Worm (Caenorhabditis elegans) whole organism, young adult: Measurements from ENCODE around the gene irk-1.

ENCODE experiments used
- F22D6.2 ChIP-seq: sonication (generic microtip); optimal IDR thresholded peaks from 2 replicates; lab custom pipeline; 2016; ENCODE audit warnings: mild to moderate bottlenecking, missing genetic modification characterization, missing compliant biosample characterization
- F33H1.4 ChIP-seq: fragments of 200-800 bp; sonication (Bioruptor generic); IDR thresholded peaks from 2 replicates; pipeline ENCODE4 v1.3.6; 2022; ENCODE audit warnings: missing genetic modification reagents, missing genetic modification characterization, missing compliant biosample characterization
- F52B5.7 ChIP-seq: sonication (generic microtip); optimal IDR thresholded peaks from 2 replicates; lab custom pipeline; 2016; ENCODE audit warnings: mild to moderate bottlenecking, missing genetic modification characterization, missing compliant biosample characterization
- F57A8.1 ChIP-seq: fragments of 200-800 bp; sonication (Bioruptor generic); optimal IDR thresholded peaks from 2 replicates; lab custom pipeline; 2018; ENCODE audit warnings: mild to moderate bottlenecking, missing genetic modification characterization, moderate library complexity, missing compliant biosample characterization
- T07F8.4 ChIP-seq: sonication (generic microtip); optimal IDR thresholded peaks from 2 replicates; lab custom pipeline; 2016; ENCODE audit warnings: mild to moderate bottlenecking, missing genetic modification characterization, moderate library complexity, missing compliant biosample characterization
- Y53F4B.3 ChIP-seq: fragments of 200-800 bp; sonication (Bioruptor generic); IDR thresholded peaks from 2 replicates; pipeline ENCODE4 v1.3.6; 2022; ENCODE audit warnings: missing genetic modification reagents, missing genetic modification characterization, missing compliant biosample characterization
- Y53G8AR.9 ChIP-seq: fragments of 200-800 bp; sonication (Bioruptor generic); conservative IDR thresholded peaks from 2 replicates; pipeline ENCODE4 v1.3.6; 2022; ENCODE audit warnings: missing genetic modification reagents, missing genetic modification characterization, missing compliant biosample characterization
- ZK185.1 ChIP-seq: sonication (generic microtip); optimal IDR thresholded peaks from 2 replicates; lab custom pipeline; 2016; ENCODE audit warnings: mild to moderate bottlenecking, missing genetic modification characterization, missing compliant biosample characterization; ENCODE audit not compliant: poor library complexity, severe bottlenecking
- akir-1 ChIP-seq: fragments of 200-800 bp; sonication (Bioruptor generic); optimal IDR thresholded peaks from 2 replicates; lab custom pipeline; 2018; ENCODE audit warnings: mild to moderate bottlenecking, missing genetic modification characterization, moderate library complexity, missing compliant biosample characterization
- ama-1 ChIP-seq, 3 experiments: fragments of 150-350 bp in 1 of 3; sonication (generic microtip) in 2 of 3; optimal IDR thresholded peaks; 2 replicates each; lab custom pipeline; 2014 to 2018; ENCODE audit warnings: missing biosample characterization in 2 of 3, missing genetic modification characterization in 2 of 3, missing genetic modification reagents in 2 of 3
- aptf-2 ChIP-seq: fragments of 200-800 bp; sonication (Bioruptor generic); conservative IDR thresholded peaks from 2 replicates; pipeline ENCODE4 v1.3.6; 2022; ENCODE audit warnings: missing genetic modification reagents, missing genetic modification characterization, missing compliant biosample characterization
- aptf-3 ChIP-seq: fragments of 200-800 bp; sonication (Bioruptor generic); IDR thresholded peaks from 2 replicates; pipeline ENCODE4 v1.3.6; 2022; ENCODE audit warnings: missing genetic modification characterization, missing compliant biosample characterization
- attf-3 ChIP-seq: fragments of 200-800 bp; sonication (Bioruptor generic); conservative IDR thresholded peaks from 2 replicates; pipeline ENCODE4 v1.3.6; 2022; ENCODE audit warnings: missing genetic modification reagents, missing genetic modification characterization, missing compliant biosample characterization
- attf-6 ChIP-seq: fragments of 200-800 bp; sonication (Bioruptor generic); IDR thresholded peaks from 2 replicates; pipeline ENCODE4 v1.3.6; 2022; ENCODE audit warnings: missing genetic modification reagents, missing genetic modification characterization, missing compliant biosample characterization
- bed-1 ChIP-seq: fragments of 200-800 bp; sonication (Bioruptor generic); IDR thresholded peaks from 2 replicates; pipeline ENCODE4 v1.3.6; 2022; ENCODE audit warnings: missing genetic modification reagents, missing genetic modification characterization, missing compliant biosample characterization
- bed-2 ChIP-seq: fragments of 200-800 bp; sonication (Bioruptor generic); IDR thresholded peaks from 2 replicates; pipeline ENCODE4 v1.3.6; 2022; ENCODE audit warnings: missing genetic modification reagents, missing genetic modification characterization, missing compliant biosample characterization
- ccch-3 ChIP-seq: fragments of 200-800 bp; sonication (Bioruptor generic); optimal IDR thresholded peaks from 2 replicates; lab custom pipeline; 2018; ENCODE audit warnings: mild to moderate bottlenecking, missing genetic modification characterization, missing compliant biosample characterization
- ceh-100 ChIP-seq: fragments of 200-800 bp; sonication (Bioruptor generic); IDR thresholded peaks from 2 replicates; pipeline ENCODE4 v1.3.6; 2022; ENCODE audit warnings: missing genetic modification reagents, missing genetic modification characterization, missing compliant biosample characterization
- ceh-91 ChIP-seq: fragments of 200-800 bp; sonication (Bioruptor generic); IDR thresholded peaks from 2 replicates; pipeline ENCODE4 v1.3.6; 2022; ENCODE audit warnings: missing genetic modification reagents, missing genetic modification characterization, missing compliant biosample characterization
- dox-1 ChIP-seq: fragments of 200-800 bp; sonication (Bioruptor generic); IDR thresholded peaks from 2 replicates; pipeline ENCODE4 v1.3.6; 2022; ENCODE audit warnings: missing genetic modification reagents, missing genetic modification characterization, missing compliant biosample characterization
- egl-18 ChIP-seq: fragments of 200-800 bp; sonication (Bioruptor generic); IDR thresholded peaks from 2 replicates; pipeline ENCODE4 v1.3.6; 2022; ENCODE audit warnings: missing genetic modification reagents, missing genetic modification characterization, missing compliant biosample characterization
- egl-44 ChIP-seq: fragments of 200-800 bp; sonication (Bioruptor generic); IDR thresholded peaks from 2 replicates; pipeline ENCODE4 v1.3.6; 2022; ENCODE audit warnings: missing genetic modification reagents, missing genetic modification characterization, missing compliant biosample characterization
- gei-17 ChIP-seq: fragments of 200-800 bp; sonication (Bioruptor generic); optimal IDR thresholded peaks from 2 replicates; lab custom pipeline; 2018; ENCODE audit warnings: mild to moderate bottlenecking, missing genetic modification characterization, missing compliant biosample characterization
- hlh-26 ChIP-seq: fragments of 200-800 bp; sonication (Bioruptor generic); conservative IDR thresholded peaks from 2 replicates; pipeline ENCODE4 v1.3.6; 2022; ENCODE audit warnings: missing genetic modification reagents, missing genetic modification characterization, missing compliant biosample characterization
- hmg-1.2 ChIP-seq: fragments of 200-800 bp; sonication (Bioruptor generic); IDR thresholded peaks from 2 replicates; pipeline ENCODE4 v1.3.6; 2022; ENCODE audit warnings: missing genetic modification reagents, missing genetic modification characterization, missing compliant biosample characterization
- hrde-1 ChIP-seq: sonication (generic microtip); optimal IDR thresholded peaks from 2 replicates; lab custom pipeline; 2016; ENCODE audit warnings: missing genetic modification characterization, mild to moderate bottlenecking, missing compliant biosample characterization, moderate library complexity, missing genotype, missing genetic modification reagents, borderline replicate concordance
- hsf-1 ChIP-seq: fragments of 200-800 bp; sonication (Bioruptor generic); IDR thresholded peaks from 2 replicates; pipeline ENCODE4 v1.3.6; 2022; ENCODE audit warnings: missing genetic modification reagents, missing genetic modification characterization, missing compliant biosample characterization
- lag-1 ChIP-seq: fragments of 200-800 bp; sonication (Bioruptor generic); IDR thresholded peaks from 2 replicates; pipeline ENCODE4 v1.3.6; 2022; ENCODE audit warnings: missing genetic modification reagents, missing genetic modification characterization, missing compliant biosample characterization
- lin-35 ChIP-seq, 3 experiments: fragments of 150-350 bp in 2 of 3; sonication (generic microtip) in 1 of 3; optimal IDR thresholded peaks; 2 replicates each; lab custom pipeline; 2014 to 2018; ENCODE audit warnings: missing biosample characterization in 3 of 3, missing genetic modification characterization in 3 of 3, missing genetic modification reagents in 3 of 3
- lin-40 ChIP-seq: sonication (generic microtip); optimal IDR thresholded peaks from 2 replicates; lab custom pipeline; 2016; ENCODE audit warnings: missing genetic modification characterization, mild to moderate bottlenecking, missing compliant biosample characterization, missing genotype, missing genetic modification reagents
- lsl-1 ChIP-seq: fragments of 200-800 bp; sonication (Bioruptor generic); optimal IDR thresholded peaks from 2 replicates; lab custom pipeline; 2018; ENCODE audit warnings: mild to moderate bottlenecking, missing genetic modification characterization, moderate library complexity, missing compliant biosample characterization
- madf-10 ChIP-seq: sonication (generic microtip); optimal IDR thresholded peaks from 2 replicates; lab custom pipeline; 2016; ENCODE audit warnings: mild to moderate bottlenecking, missing genetic modification characterization, missing compliant biosample characterization
- mes-4 ChIP-seq: sonication (generic microtip); optimal IDR thresholded peaks from 2 replicates; lab custom pipeline; 2016; ENCODE audit warnings: missing genotype, missing genetic modification characterization, missing compliant biosample characterization
- nfya-1 ChIP-seq: sonication (generic microtip); optimal IDR thresholded peaks from 2 replicates; lab custom pipeline; 2017; ENCODE audit warnings: antibody characterized with exemption, missing compliant biosample characterization, missing genetic modification characterization, borderline replicate concordance; ENCODE audit not compliant: insufficient read depth
- nfya-2 ChIP-seq: fragments of 200-800 bp; sonication (Bioruptor generic); IDR thresholded peaks from 2 replicates; pipeline ENCODE4 v1.3.6; 2022; ENCODE audit warnings: missing genetic modification reagents, missing genetic modification characterization, missing compliant biosample characterization
- nhr-179 ChIP-seq: sonication (generic microtip); optimal IDR thresholded peaks from 2 replicates; lab custom pipeline; 2016; ENCODE audit warnings: mild to moderate bottlenecking, missing genetic modification characterization, missing compliant biosample characterization
- rcor-1 ChIP-seq: fragments of 200-800 bp; sonication (Bioruptor generic); IDR thresholded peaks from 2 replicates; pipeline ENCODE4 v1.3.6; 2022; ENCODE audit warnings: missing genetic modification reagents, missing genetic modification characterization, missing compliant biosample characterization
- rpc-1 ChIP-seq, 2 experiments: fragments of 150-350 bp in 1 of 2; sonication (generic microtip) in 1 of 2; optimal IDR thresholded peaks; 2 replicates each; lab custom pipeline; 2014 to 2018; ENCODE audit warnings: missing biosample characterization in 1 of 2, missing genetic modification characterization in 1 of 2, missing genetic modification reagents in 1 of 2, missing genotype in 1 of 2
- snpc-4 ChIP-seq, 5 experiments: fragments of 150-350 bp in 1 of 5; sonication (generic microtip) in 4 of 5; optimal IDR thresholded peaks; 2 replicates each; lab custom pipeline; 2014 to 2018; ENCODE audit warnings: missing genetic modification characterization in 5 of 5, missing biosample characterization in 3 of 5, antibody characterized with exemption in 2 of 5, mild to moderate bottlenecking in 2 of 5, missing compliant biosample characterization in 2 of 5, missing genotype in 2 of 5, moderate library complexity in 2 of 5, missing genetic modification reagents in 1 of 5
- somi-1 ChIP-seq: fragments of 200-800 bp; sonication (Bioruptor generic); optimal IDR thresholded peaks from 2 replicates; lab custom pipeline; 2018; ENCODE audit warnings: mild to moderate bottlenecking, missing genetic modification characterization, missing compliant biosample characterization
- tlf-1 ChIP-seq: fragments of 200-800 bp; sonication (Bioruptor generic); optimal IDR thresholded peaks from 2 replicates; lab custom pipeline; 2018; ENCODE audit warnings: mild to moderate bottlenecking, missing genetic modification characterization, missing compliant biosample characterization
- unc-130 ChIP-seq: sonication (generic microtip); optimal IDR thresholded peaks from 2 replicates; lab custom pipeline; 2016; ENCODE audit warnings: missing genetic modification reagents, missing genetic modification characterization, missing compliant biosample characterization
- ztf-18 ChIP-seq: sonication (generic microtip); optimal IDR thresholded peaks from 2 replicates; lab custom pipeline; 2016; ENCODE audit warnings: missing genotype, mild to moderate bottlenecking, missing genetic modification characterization, missing compliant biosample characterization
- ztf-25 ChIP-seq: fragments of 200-800 bp; sonication (Bioruptor generic); IDR thresholded peaks from 2 replicates; pipeline ENCODE4 v1.3.6; 2022; ENCODE audit warnings: missing genetic modification reagents, missing genetic modification characterization, missing compliant biosample characterization
- ztf-28 ChIP-seq: fragments of 200-800 bp; sonication (Bioruptor generic); IDR thresholded peaks from 2 replicates; pipeline ENCODE4 v1.3.6; 2022; ENCODE audit warnings: missing genetic modification reagents, missing genetic modification characterization, missing compliant biosample characterization
- ztf-3 ChIP-seq: fragments of 200-800 bp; sonication (Bioruptor generic); optimal IDR thresholded peaks from 2 replicates; lab custom pipeline; 2018; ENCODE audit warnings: mild to moderate bottlenecking, missing genetic modification characterization, missing compliant biosample characterization

The irk-1 gene

ce11 chrX:6749124-6749822 is 28.6 kb downstream of the irk-1 start (continued):
- TF ChIP-seq egl-44 (GFP tag; lab: Robert Waterston, UW) = peak; percentile 86
- TF ChIP-seq egl-18 (GFP tag; lab: Robert Waterston, UW) = no peak
- no peak for TF ChIP-seq unc-130 (GFP tag; lab: Kevin White, UChicago)
- TF ChIP-seq ceh-100 (GFP tag; lab: Robert Waterston, UW) = no peak
- no peak for TF ChIP-seq hrde-1 (tag; lab: Kevin White, UChicago)
- no peak for TF ChIP-seq lag-1 (GFP tag; lab: Robert Waterston, UW)
- TF ChIP-seq hmg-1.2 (GFP tag; lab: Robert Waterston, UW) = no peak; the same call in 1 of the 2 replicates
- no peak for TF ChIP-seq snpc-4 (GFP tag; optimal IDR thresholded peaks at IDR 0.05; lab: Kevin White, UChicago)
- TF ChIP-seq snpc-4 (tag; optimal IDR thresholded peaks at IDR 0.05; lab: Kevin White, UChicago) = peak in 2 of 4 experiments; percentile 1 to 31
- TF ChIP-seq ztf-3 (GFP tag; lab: Kevin White, UChicago) = no peak
- TF ChIP-seq somi-1 = peak; percentile 93
- TF ChIP-seq tlf-1 = peak; percentile 78
- TF ChIP-seq aptf-2 = no peak
- TF ChIP-seq ztf-18 (tag; lab: Kevin White, UChicago) = no peak
- TF ChIP-seq F52B5.7 (tag; lab: Kevin White, UChicago) = no peak
- no peak for TF ChIP-seq ZK185.1 (tag; lab: Kevin White, UChicago)
- TF ChIP-seq Y53G8AR.9 = peak; percentile 84
- no peak for TF ChIP-seq attf-6 (GFP tag; lab: Robert Waterston, UW)
- TF ChIP-seq rpc-1 (optimal IDR thresholded peaks at IDR 0.05; lab: Kevin White, UChicago) = no peak
- TF ChIP-seq rpc-1 (tag; optimal IDR thresholded peaks at IDR 0.05; lab: Kevin White, UChicago) = no peak
- TF ChIP-seq nhr-179 (tag; lab: Kevin White, UChicago) = no peak
- no peak for TF ChIP-seq F57A8.1 (GFP tag; lab: Kevin White, UChicago)
- no peak for TF ChIP-seq ceh-91 (GFP tag; lab: Robert Waterston, UW)
- peak; percentile 32 for TF ChIP-seq ama-1 (optimal IDR thresholded peaks at IDR 0.05; lab: Kevin White, UChicago)
- no peak for TF ChIP-seq ama-1 (GFP tag; optimal IDR thresholded peaks at IDR 0.05; lab: Kevin White, UChicago)
- TF ChIP-seq ztf-25 (GFP tag; lab: Robert Waterston, UW) = no peak
- TF ChIP-seq F22D6.2 (tag; lab: Kevin White, UChicago) = peak; percentile 90
- TF ChIP-seq hsf-1 (GFP tag; lab: Robert Waterston, UW) = no peak
- TF ChIP-seq ccch-3 (GFP tag; lab: Kevin White, UChicago) = no peak
- TF ChIP-seq nfya-1 (tag; lab: Kevin White, UChicago) = no peak
- TF ChIP-seq bed-1 (GFP tag; lab: Robert Waterston, UW) = no peak
- no peak for TF ChIP-seq T07F8.4 (tag; lab: Kevin White, UChicago)
- no peak for TF ChIP-seq attf-3
- TF ChIP-seq lin-40 = peak; percentile 81
- no peak for TF ChIP-seq akir-1 (GFP tag; lab: Kevin White, UChicago)
- no peak for TF ChIP-seq F33H1.4 (GFP tag; lab: Robert Waterston, UW)
- no peak for TF ChIP-seq ztf-28 (GFP tag; lab: Robert Waterston, UW)
- TF ChIP-seq Y53F4B.3 (GFP tag; lab: Robert Waterston, UW) = no peak
- TF ChIP-seq gei-17 = peak; percentile 25
- TF ChIP-seq nfya-2 (GFP tag; lab: Robert Waterston, UW) = no peak
- no peak; the same call in 1 of the 2 replicates for TF ChIP-seq dox-1 (GFP tag; lab: Robert Waterston, UW)
- no peak for TF ChIP-seq hlh-26
- TF ChIP-seq lin-35 (GFP tag; optimal IDR thresholded peaks at IDR 0.05; lab: Kevin White, UChicago) = peak in 1 of 3 experiments; percentile 41
- TF ChIP-seq lsl-1 (GFP tag; lab: Kevin White, UChicago) = no peak
- no peak for TF ChIP-seq mes-4 (tag; lab: Kevin White, UChicago)
- peak; percentile 40 for TF ChIP-seq madf-10 (tag; lab: Kevin White, UChicago)
- TF ChIP-seq bed-2 (GFP tag; lab: Robert Waterston, UW) = no peak
- TF ChIP-seq aptf-3 (GFP tag; lab: Robert Waterston, UW) = no peak
- 0 out of 2 replicates have a peak, but pooled peaks have one; percentile 18 for TF ChIP-seq rcor-1 (GFP tag; lab: Robert Waterston, UW)
